Fruit fly (Drosophila melanogaster) whole organism, embryonic: ENCODE results near the gene grim.
A peak's percentile ranks its signal among the peaks of the same experiment; 100 is the strongest.

Experiments
- Atf3 ChIP-seq: fragments of 200-800 bp; sonication (Bioruptor generic); optimal IDR thresholded peaks from 3 replicates; lab custom pipeline; 2016; ENCODE audit warnings: missing biosample characterization, missing genetic modification characterization
- CG11504 ChIP-seq: fragments of 200-800 bp; sonication (Bioruptor generic); optimal IDR thresholded peaks from 3 replicates; lab custom pipeline; 2019; ENCODE audit warnings: missing biosample characterization, mild to moderate bottlenecking, missing genetic modification characterization, moderate library complexity
- CG11695 ChIP-seq: fragments of 200-800 bp; sonication (Bioruptor generic); IDR thresholded peaks from 3 replicates; pipeline ENCODE4 v1.3.6; 2022; ENCODE audit warnings: missing biosample characterization, missing genetic modification characterization
- CG13296 ChIP-seq: fragments of 200-800 bp; sonication (Bioruptor generic); optimal IDR thresholded peaks from 3 replicates; lab custom pipeline; 2018; ENCODE audit warnings: missing biosample characterization, mild to moderate bottlenecking, missing genetic modification characterization
- CG18599 ChIP-seq: fragments of 200-800 bp; sonication (Bioruptor generic); optimal IDR thresholded peaks from 3 replicates; lab custom pipeline; 2017; ENCODE audit warnings: missing biosample characterization, missing genetic modification characterization, mild to moderate bottlenecking, moderate library complexity, missing genetic modification reagents
- CG2712 ChIP-seq: fragments of 200-800 bp; optimal IDR thresholded peaks from 3 replicates; lab custom pipeline; 2019; ENCODE audit warnings: missing biosample characterization, mild to moderate bottlenecking, missing genetic modification characterization, moderate library complexity
- CG30431 ChIP-seq: fragments of 200-800 bp; sonication (Bioruptor generic); optimal IDR thresholded peaks from 2 replicates; lab custom pipeline; 2017; ENCODE audit warnings: missing biosample characterization, missing genetic modification characterization
- CG32532 ChIP-seq: fragments of 200-800 bp; sonication (Bioruptor generic); IDR thresholded peaks from 2 replicates; pipeline ENCODE4 v1.3.6; 2022; ENCODE audit warnings: missing biosample characterization, missing genetic modification characterization
- CG3995 ChIP-seq: fragments of 200-800 bp; sonication (Bioruptor generic); optimal IDR thresholded peaks from 3 replicates; lab custom pipeline; 2016; ENCODE audit warnings: missing biosample characterization, missing genetic modification characterization
- CG4360 ChIP-seq: fragments of 200-800 bp; sonication (Bioruptor generic); IDR thresholded peaks from 2 replicates; pipeline ENCODE4 v1.3.6; 2022; ENCODE audit warnings: missing biosample characterization, missing genetic modification characterization
- CG4707 ChIP-seq: fragments of 200-800 bp; sonication (Bioruptor generic); optimal IDR thresholded peaks from 2 replicates; lab custom pipeline; 2018; ENCODE audit warnings: missing biosample characterization, mild to moderate bottlenecking, missing genetic modification characterization, moderate library complexity
- CG7271 ChIP-seq: fragments of 200-800 bp; sonication (Bioruptor generic); optimal IDR thresholded peaks from 2 replicates; lab custom pipeline; 2018; ENCODE audit warnings: missing biosample characterization, mild to moderate bottlenecking, missing genetic modification characterization, moderate library complexity
- CG7357 ChIP-seq: fragments of 200-800 bp; sonication (Bioruptor generic); IDR thresholded peaks from 3 replicates; pipeline ENCODE4 v1.3.6; 2022; ENCODE audit warnings: missing biosample characterization, missing genetic modification characterization
- CG7839 ChIP-seq: fragments of 200-800 bp; sonication (Bioruptor generic); optimal IDR thresholded peaks from 3 replicates; lab custom pipeline; 2018; ENCODE audit warnings: missing biosample characterization, mild to moderate bottlenecking, missing genetic modification characterization, moderate library complexity
- CG8388 ChIP-seq: fragments of 200-800 bp; sonication (Bioruptor generic); optimal IDR thresholded peaks from 2 replicates; lab custom pipeline; 2019; ENCODE audit warnings: missing biosample characterization, mild to moderate bottlenecking, missing genetic modification characterization, moderate library complexity
- D19A ChIP-seq: fragments of 200-800 bp; optimal IDR thresholded peaks from 3 replicates; lab custom pipeline; 2019; ENCODE audit warnings: missing biosample characterization, mild to moderate bottlenecking, missing genetic modification characterization, moderate library complexity
- Dfd ChIP-seq, 2 experiments: fragments of >200 bp; optimal IDR thresholded peaks; 2 replicates each; lab custom pipeline; 2017; ENCODE audit warnings: missing biosample characterization in 2 of 2, missing genetic modification characterization in 2 of 2
- Doc2 ChIP-seq: fragments of 200-800 bp; sonication (Bioruptor generic); IDR thresholded peaks from 2 replicates; pipeline ENCODE4 v1.3.6; 2022; ENCODE audit warnings: missing biosample characterization, missing genetic modification characterization
- Fer2 ChIP-seq: fragments of 200-800 bp; sonication (Bioruptor generic); optimal IDR thresholded peaks from 2 replicates; lab custom pipeline; 2018; ENCODE audit warnings: missing biosample characterization, mild to moderate bottlenecking, missing genetic modification characterization, moderate library complexity
- Hr3 ChIP-seq: fragments of 200-800 bp; sonication (Bioruptor generic); optimal IDR thresholded peaks from 3 replicates; lab custom pipeline; 2016; ENCODE audit warnings: missing biosample characterization, missing genetic modification characterization
- Nf-YB ChIP-seq: fragments of 200-800 bp; sonication (Bioruptor generic); optimal IDR thresholded peaks from 3 replicates; lab custom pipeline; 2019; ENCODE audit warnings: missing biosample characterization, mild to moderate bottlenecking, missing genetic modification characterization, moderate library complexity
- Nf-YC ChIP-seq: fragments of 200-800 bp; optimal IDR thresholded peaks from 3 replicates; lab custom pipeline; 2019; ENCODE audit warnings: missing biosample characterization, mild to moderate bottlenecking, missing genetic modification characterization, moderate library complexity
- PHDP ChIP-seq: fragments of 200-800 bp; sonication (Bioruptor generic); optimal IDR thresholded peaks from 3 replicates; lab custom pipeline; 2018; ENCODE audit warnings: missing biosample characterization, mild to moderate bottlenecking, missing genetic modification characterization, moderate library complexity
- Pdp1 ChIP-seq, 2 experiments: fragments of 200-800 bp; sonication (Bioruptor generic); optimal IDR thresholded peaks; 3 replicates each; lab custom pipeline; 2016; ENCODE audit warnings: missing biosample characterization in 2 of 2, missing genetic modification characterization in 2 of 2, mild to moderate bottlenecking in 1 of 2, moderate library complexity in 1 of 2
- Sry-β ChIP-seq: fragments of 200-800 bp; sonication (Bioruptor generic); optimal IDR thresholded peaks from 2 replicates; lab custom pipeline; 2018; ENCODE audit warnings: missing biosample characterization, mild to moderate bottlenecking, missing genetic modification characterization, moderate library complexity
- amos ChIP-seq: fragments of 200-800 bp; sonication (Bioruptor generic); IDR thresholded peaks from 2 replicates; pipeline ENCODE4 v1.3.6; 2022; ENCODE audit warnings: missing biosample characterization, missing genetic modification characterization; ENCODE audit not compliant: partially characterized antibody
- ara ChIP-seq: fragments of 200-800 bp; sonication (Bioruptor generic); IDR thresholded peaks from 2 replicates; pipeline ENCODE4 v1.3.6; 2022; ENCODE audit warnings: missing biosample characterization, missing genetic modification characterization
- az2 ChIP-seq: fragments of 200-800 bp; sonication (Bioruptor generic); optimal IDR thresholded peaks from 3 replicates; lab custom pipeline; 2016; ENCODE audit warnings: missing biosample characterization, missing genetic modification characterization
- chif ChIP-seq, 2 experiments: fragments of 200-800 bp; sonication (Bioruptor generic); optimal IDR thresholded peaks; 3 replicates each; lab custom pipeline; 2016; ENCODE audit warnings: missing biosample characterization in 2 of 2, missing genetic modification characterization in 2 of 2
- crp ChIP-seq, 2 experiments: fragments of 200-800 bp; sonication (Bioruptor generic); optimal IDR thresholded peaks; 2 replicates in 1 of 2; 3 replicates in 1 of 2; lab custom pipeline; 2017; ENCODE audit warnings: missing biosample characterization in 2 of 2, missing genetic modification characterization in 2 of 2, mild to moderate bottlenecking in 1 of 2, moderate library complexity in 1 of 2
- gfzf ChIP-seq: fragments of 200-800 bp; sonication (Bioruptor generic); optimal IDR thresholded peaks from 2 replicates; lab custom pipeline; 2016; ENCODE audit warnings: missing biosample characterization, mild to moderate bottlenecking, missing genetic modification characterization, moderate library complexity
- grau ChIP-seq: fragments of 200-800 bp; optimal IDR thresholded peaks from 3 replicates; lab custom pipeline; 2019; ENCODE audit warnings: missing biosample characterization, mild to moderate bottlenecking, missing genetic modification characterization, moderate library complexity
- grn ChIP-seq: fragments of 200-800 bp; sonication (Bioruptor generic); optimal IDR thresholded peaks from 3 replicates; lab custom pipeline; 2017; ENCODE audit warnings: missing biosample characterization, missing genetic modification characterization
- gsb-n ChIP-seq: fragments of 200-800 bp; sonication (Bioruptor generic); optimal IDR thresholded peaks from 3 replicates; lab custom pipeline; 2018; ENCODE audit warnings: missing biosample characterization, mild to moderate bottlenecking, missing genetic modification characterization
- hkb ChIP-seq, 2 experiments: fragments of 200-800 bp in 1 of 2; fragments of >200 bp in 1 of 2; sonication (Bioruptor generic) in 1 of 2; IDR thresholded peaks in 1 of 2; optimal IDR thresholded peaks in 1 of 2; 2 replicates each; pipeline versions ENCODE4 v1.3.6 to Lab custom; 2017 to 2022; ENCODE audit warnings: missing biosample characterization in 1 of 2, missing genetic modification characterization in 1 of 2
- klu ChIP-seq: fragments of 200-800 bp; sonication (Bioruptor generic); IDR thresholded peaks from 2 replicates; pipeline ENCODE4 v1.3.6; 2022; ENCODE audit warnings: missing biosample characterization, missing genetic modification characterization
- lola ChIP-seq, 3 experiments: fragments of >200 bp in 2 of 3; fragments of 200-800 bp in 1 of 3; sonication (Bioruptor generic) in 1 of 3; optimal IDR thresholded peaks; 2 replicates each; lab custom pipeline; 2017 to 2019; ENCODE audit warnings: missing biosample characterization in 3 of 3, missing genetic modification characterization in 3 of 3, mild to moderate bottlenecking in 1 of 3, moderate library complexity in 1 of 3
- lov ChIP-seq, 2 experiments: fragments of 200-800 bp in 1 of 2; fragments of >200 bp in 1 of 2; sonication (Bioruptor generic) in 1 of 2; IDR thresholded peaks in 1 of 2; optimal IDR thresholded peaks in 1 of 2; 2 replicates in 1 of 2; 3 replicates in 1 of 2; pipeline versions ENCODE4 v1.3.6 to Lab custom; 2017 to 2022; ENCODE audit warnings: missing biosample characterization in 1 of 2, missing genetic modification characterization in 1 of 2
- nau ChIP-seq: fragments of 200-800 bp; sonication (Bioruptor generic); optimal IDR thresholded peaks from 3 replicates; lab custom pipeline; 2017; ENCODE audit warnings: missing biosample characterization, mild to moderate bottlenecking, missing genetic modification characterization, missing genetic modification reagents
- oc ChIP-seq: fragments of 200-800 bp; sonication (Bioruptor generic); optimal IDR thresholded peaks from 2 replicates; lab custom pipeline; 2018; ENCODE audit warnings: missing biosample characterization, mild to moderate bottlenecking, missing genetic modification characterization, moderate library complexity
- pfk ChIP-seq: fragments of 200-800 bp; sonication (Bioruptor generic); optimal IDR thresholded peaks from 2 replicates; lab custom pipeline; 2018; ENCODE audit warnings: missing biosample characterization, mild to moderate bottlenecking, missing genetic modification characterization, moderate library complexity
- phol ChIP-seq: fragments of 200-800 bp; sonication (Bioruptor generic); optimal IDR thresholded peaks from 3 replicates; lab custom pipeline; 2018; ENCODE audit warnings: missing biosample characterization, mild to moderate bottlenecking, missing genetic modification characterization, moderate library complexity
- prd ChIP-seq, 3 experiments: fragments of >200 bp in 2 of 3; fragments of 200-800 bp in 1 of 3; sonication (Bioruptor generic) in 1 of 3; optimal IDR thresholded peaks in 2 of 3; IDR thresholded peaks in 1 of 3; 2 replicates in 2 of 3; 3 replicates in 1 of 3; pipeline versions ENCODE4 v1.3.6 to Lab custom; 2017 to 2022; ENCODE audit warnings: missing biosample characterization in 1 of 3, missing genetic modification characterization in 1 of 3
- rib ChIP-seq: fragments of 200-800 bp; sonication (Bioruptor generic); IDR thresholded peaks from 2 replicates; pipeline ENCODE4 v1.3.6; 2022; ENCODE audit warnings: missing biosample characterization, missing genetic modification characterization
- so ChIP-seq: fragments of 200-800 bp; sonication (Bioruptor generic); IDR thresholded peaks from 3 replicates; pipeline ENCODE4 v1.3.6; 2022; ENCODE audit warnings: missing biosample characterization, missing genetic modification characterization
- vvl ChIP-seq: fragments of 200-800 bp; sonication (Bioruptor generic); IDR thresholded peaks from 2 replicates; pipeline ENCODE4 v1.3.6; 2022; ENCODE audit warnings: missing biosample characterization, missing genetic modification characterization

grim gene

DNA sequence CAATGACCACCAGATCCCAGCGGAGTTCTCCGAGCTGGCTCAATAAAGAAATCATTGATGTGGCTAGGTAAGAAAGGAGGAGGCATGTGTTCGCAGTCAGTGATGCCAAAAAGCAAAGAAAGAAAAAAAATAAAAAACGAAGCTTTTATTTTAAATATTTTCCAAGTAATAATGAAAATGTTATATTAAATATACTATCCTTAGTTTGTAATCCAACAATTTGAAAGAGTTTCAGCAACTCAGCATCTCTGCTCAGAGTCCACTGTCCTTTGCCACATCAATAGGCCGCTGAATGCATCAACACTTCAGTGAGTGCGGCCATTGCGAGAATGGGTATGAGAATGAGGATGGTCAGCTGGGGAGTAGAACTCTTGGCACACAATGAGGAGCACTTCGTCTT lies 30.0 kb downstream of the grim start (continued):
- TF ChIP-seq CG30431 (GFP tag; lab: Kevin White, UChicago) (peak; percentile 5), Nf-YC (tag; lab: Kevin White, UChicago) (no peak), nau (GFP tag; lab: Kevin White, UChicago) (no peak), hkb (optimal IDR thresholded peaks at IDR 0.05; lab: Kevin White, UChicago) (no peak), hkb (GFP tag; IDR thresholded peaks at IDR 0.05; lab: Robert Waterston, UW) (peak; percentile 38; the same call in 1 of the 2 replicates), CG11504 (peak; percentile 24), Hr3 (GFP tag; lab: Kevin White, UChicago) (no peak), so (GFP tag; lab: Robert Waterston, UW) (0 out of 3 replicates have a peak, but pooled peaks have one; percentile 29), Doc2 (GFP tag; lab: Robert Waterston, UW) (no peak), Sry-β (GFP tag; lab: Kevin White, UChicago) (peak; percentile 76), PHDP (tag; lab: Kevin White, UChicago) (no peak), CG7357 (GFP tag; lab: Robert Waterston, UW) (no peak), Fer2 (tag; lab: Kevin White, UChicago) (no peak), CG4360 (GFP tag; lab: Robert Waterston, UW) (0 out of 2 replicates have a peak, but pooled peaks have one; percentile 24), pfk (GFP tag; lab: Kevin White, UChicago) (no peak), CG18599 (GFP tag; lab: Kevin White, UChicago) (peak; percentile 30), grau (peak; percentile 39), CG7839 (peak; percentile 36), CG3995 (GFP tag; lab: Kevin White, UChicago) (no peak), gsb-n (tag; lab: Kevin White, UChicago) (peak; percentile 41), Nf-YB (GFP tag; lab: Kevin White, UChicago) (peak; percentile 14), CG13296 (GFP tag; lab: Kevin White, UChicago) (no peak), Atf3 (GFP tag; lab: Kevin White, UChicago) (no peak), crp (GFP tag; optimal IDR thresholded peaks at IDR 0.05; lab: Kevin White, UChicago) (no peak), phol (tag; lab: Kevin White, UChicago) (peak; percentile 11), Pdp1 (GFP tag; optimal IDR thresholded peaks at IDR 0.05; lab: Kevin White, UChicago) (no peak), ara (peak; percentile 68), gfzf (GFP tag; lab: Kevin White, UChicago) (no peak), lola (GFP tag; optimal IDR thresholded peaks at IDR 0.05; lab: Kevin White, UChicago) (peak in 1 of 3 experiments; percentile 54), CG8388 (GFP tag; lab: Kevin White, UChicago) (no peak), oc (tag; lab: Kevin White, UChicago) (no peak), CG7271 (tag; lab: Kevin White, UChicago) (peak; percentile 21), vvl (GFP tag; lab: Robert Waterston, UW) (peak; percentile 58), D19A (tag; lab: Kevin White, UChicago) (peak; percentile 9), prd (optimal IDR thresholded peaks at IDR 0.05; lab: Kevin White, UChicago) (no peak), prd (GFP tag; IDR thresholded peaks at IDR 0.05; lab: Robert Waterston, UW) (peak; percentile 71; the same call in 2 of the 3 replicates), chif (GFP tag; optimal IDR thresholded peaks at IDR 0.05; lab: Kevin White, UChicago) (no peak), rib (GFP tag; lab: Robert Waterston, UW) (no peak), CG4707 (GFP tag; lab: Kevin White, UChicago) (no peak), lov (optimal IDR thresholded peaks at IDR 0.05; lab: Kevin White, UChicago) (no peak), lov (GFP tag; IDR thresholded peaks at IDR 0.05; lab: Robert Waterston, UW) (0 out of 3 replicates have a peak, but pooled peaks have one; percentile 54), CG11695 (GFP tag; lab: Robert Waterston, UW) (0 out of 3 replicates have a peak, but pooled peaks have one; percentile 42), klu (no peak), CG2712 (tag; lab: Kevin White, UChicago) (peak; percentile 67), amos (no peak), CG32532 (GFP tag; lab: Robert Waterston, UW) (0 out of 2 replicates have a peak, but pooled peaks have one; percentile 17), Dfd (GFP tag; optimal IDR thresholded peaks at IDR 0.05; lab: Kevin White, UChicago) (no peak), az2 (GFP tag; lab: Kevin White, UChicago) (peak; percentile 6), grn (GFP tag; lab: Kevin White, UChicago) (no peak)
